Fruit fly (Drosophila melanogaster): ENCODE results near the gene PlexA.

dm6 chr4:1008444-1008843 lies 18.5 kb downstream of the PlexA start:
- TF ChIP-seq h (optimal IDR thresholded peaks at IDR 0.05): no peak
- TF ChIP-seq psq (optimal IDR thresholded peaks at IDR 0.05): no peak
- TF ChIP-seq ttk (optimal IDR thresholded peaks at IDR 0.05): no peak
- TF ChIP-seq Myc (optimal IDR thresholded peaks at IDR 0.05): no peak
